Fruit fly (Drosophila melanogaster) whole organism, prepupa: Measurements from ENCODE around the gene CG31038.

ENCODE experiments used
- CG11762 ChIP-seq: fragments of 200-800 bp; sonication (Bioruptor generic); optimal IDR thresholded peaks from 3 replicates; lab custom pipeline; 2016; ENCODE audit warnings: missing biosample characterization, missing genetic modification characterization; ENCODE audit not compliant: insufficient read depth
- CG11902 ChIP-seq: fragments of 200-800 bp; sonication (Bioruptor generic); optimal IDR thresholded peaks from 3 replicates; lab custom pipeline; 2016; ENCODE audit warnings: missing biosample characterization, missing genetic modification characterization
- CG6163 ChIP-seq: fragments of 200-800 bp; sonication (Bioruptor generic); IDR thresholded peaks from 3 replicates; pipeline ENCODE4 v1.3.6; 2022; ENCODE audit warnings: missing biosample characterization, missing genetic modification characterization
- CG6854 ChIP-seq: fragments of 200-800 bp; sonication (Bioruptor generic); optimal IDR thresholded peaks from 2 replicates; lab custom pipeline; 2017; ENCODE audit warnings: missing biosample characterization, mild to moderate bottlenecking, missing genetic modification characterization
- CG7368 ChIP-seq: fragments of 200-800 bp; sonication (Bioruptor generic); optimal IDR thresholded peaks from 3 replicates; lab custom pipeline; 2016; ENCODE audit warnings: missing biosample characterization, missing genetic modification characterization
- CG8119 ChIP-seq: fragments of 200-800 bp; sonication (Bioruptor generic); IDR thresholded peaks from 3 replicates; pipeline ENCODE4 v1.3.6; 2022; ENCODE audit warnings: missing biosample characterization, missing genetic modification characterization
- OdsH ChIP-seq: fragments of 200-800 bp; sonication (Bioruptor generic); optimal IDR thresholded peaks from 3 replicates; lab custom pipeline; 2016; ENCODE audit warnings: missing biosample characterization, missing genetic modification characterization
- Sox102F ChIP-seq: fragments of 200-800 bp; sonication (Bioruptor generic); optimal IDR thresholded peaks from 2 replicates; lab custom pipeline; 2016; ENCODE audit warnings: missing biosample characterization, mild to moderate bottlenecking, missing genetic modification characterization
- dac ChIP-seq: fragments of 200-800 bp; sonication (Bioruptor generic); optimal IDR thresholded peaks from 2 replicates; lab custom pipeline; 2017; ENCODE audit warnings: missing biosample characterization, mild to moderate bottlenecking, missing genetic modification characterization
- dsx ChIP-seq: fragments of 200-800 bp; optimal IDR thresholded peaks from 3 replicates; lab custom pipeline; 2019; ENCODE audit warnings: missing biosample characterization, mild to moderate bottlenecking, missing genetic modification characterization, moderate library complexity; ENCODE audit not compliant: poor library complexity, severe bottlenecking

DNA sequence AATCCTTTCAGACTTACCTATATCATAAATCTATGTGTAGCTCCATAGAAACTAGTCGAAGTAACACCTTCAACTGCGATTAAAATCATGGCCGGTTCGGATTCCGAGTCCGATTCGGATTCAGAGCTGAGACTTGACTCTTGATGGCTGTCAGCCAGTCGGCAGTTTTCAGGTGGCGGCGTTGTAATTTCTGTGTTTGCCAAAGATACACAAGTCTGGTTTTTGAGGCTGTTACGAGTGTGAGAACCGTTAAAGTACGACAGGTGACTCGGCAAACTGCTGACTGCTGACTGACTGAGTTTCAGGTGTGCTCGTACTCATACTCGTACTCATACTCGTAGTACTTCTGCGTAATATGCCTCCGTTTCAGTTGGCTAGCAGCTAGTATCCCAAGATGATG is 14.3 kb downstream of the CG31038 start:
- TF ChIP-seq dsx (GFP tag; lab: Kevin White, UChicago) (no peak), OdsH (GFP tag; lab: Kevin White, UChicago) (no peak), CG6163 (GFP tag; lab: Robert Waterston, UW) (no peak), dac (GFP tag; lab: Kevin White, UChicago) (no peak), CG8119 (no peak), CG11762 (no peak), CG6854 (GFP tag; lab: Kevin White, UChicago) (no peak), CG7368 (GFP tag; lab: Kevin White, UChicago) (no peak), Sox102F (no peak), CG11902 (GFP tag; lab: Kevin White, UChicago) (no peak)
